Worm (Caenorhabditis elegans): ENCODE data around the gene mif-1.

DNA sequence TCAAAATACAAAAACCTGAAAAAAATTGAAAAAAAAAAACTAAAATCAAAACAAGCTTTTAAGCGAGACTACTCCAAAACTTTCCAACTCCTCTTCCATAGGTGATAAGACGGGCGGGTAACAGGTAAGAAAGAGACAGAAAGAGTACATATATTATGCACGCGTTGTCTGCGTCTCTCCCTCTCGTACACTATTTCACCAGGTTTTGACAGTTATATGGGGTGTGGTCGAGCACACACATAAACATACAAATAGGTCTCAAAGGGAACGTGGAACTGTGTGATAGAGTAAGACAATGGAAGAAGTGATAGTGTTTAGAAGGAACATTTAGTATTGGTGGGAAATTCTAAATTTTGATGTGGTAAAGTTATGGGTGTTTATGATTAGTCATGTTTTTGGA, 33.6 kb downstream of the mif-1 start:
- TF ChIP-seq egl-27 (tag; optimal IDR thresholded peaks at IDR 0.05) = no peak
- no peak for TF ChIP-seq ztf-11 (tag; optimal IDR thresholded peaks at IDR 0.05)
- TF ChIP-seq nhr-28 (tag; optimal IDR thresholded peaks at IDR 0.05) = no peak
- TF ChIP-seq pqm-1 (tag; optimal IDR thresholded peaks at IDR 0.05) = no peak

All from whole organism, L1 larva.